Worm (Caenorhabditis elegans): ENCODE results near the gene zhp-4.
"Not testable (repeated sequence)": the region's sequence is repeated elsewhere in the genome, so short reads cannot be mapped to it uniquely, and the experiment has no call there.

The zhp-4 gene

ce11 chrV:19101589-19102201 lies at the start of gene zhp-4:
Gene zhp-4, minus strand, starts transcription at chrV:19101786.
- not testable (repeated sequence) for TF ChIP-seq dao-5, him-1, W03F9.2 (tag; optimal IDR thresholded peaks at IDR 0.05)

DNA sequence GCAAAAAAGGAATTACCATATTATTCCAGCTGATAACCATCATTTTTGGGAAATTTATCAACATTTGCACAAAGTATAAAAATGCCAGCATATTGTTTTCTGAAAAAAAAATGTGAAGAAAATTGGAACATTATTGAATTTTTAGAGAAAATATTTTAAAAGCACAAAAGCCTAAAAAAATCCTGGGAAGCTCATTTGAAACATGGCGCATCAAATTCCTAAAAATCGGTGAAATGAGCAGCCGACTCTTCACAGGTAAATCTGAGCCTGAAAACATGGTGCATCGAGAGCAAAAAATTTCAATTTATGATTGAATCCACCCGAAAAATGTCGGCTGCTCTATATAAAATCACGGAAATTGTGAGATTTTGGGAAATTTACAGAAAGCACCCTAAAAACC lies 47.5 kb upstream of the zhp-4 start, which contains the start of gene Y39B6A.7:
TSS of gene Y39B6A.7 (minus strand) at position 101 of the 400 bp plus-strand sequence.
- TF ChIP-seq W03F9.2 (tag; optimal IDR thresholded peaks at IDR 0.05) (no peak), dao-5 (tag; optimal IDR thresholded peaks at IDR 0.05) (no peak), him-1 (tag; optimal IDR thresholded peaks at IDR 0.05) (no peak)

- no peak for TF ChIP-seq dao-5 (tag; optimal IDR thresholded peaks at IDR 0.05)
- TF ChIP-seq W03F9.2 (tag; optimal IDR thresholded peaks at IDR 0.05), result no peak
- TF ChIP-seq him-1 (tag; optimal IDR thresholded peaks at IDR 0.05), result no peak
Measured at ce11 chrV:19148350-19148749, 46.8 kb upstream of the zhp-4 start.

DNA sequence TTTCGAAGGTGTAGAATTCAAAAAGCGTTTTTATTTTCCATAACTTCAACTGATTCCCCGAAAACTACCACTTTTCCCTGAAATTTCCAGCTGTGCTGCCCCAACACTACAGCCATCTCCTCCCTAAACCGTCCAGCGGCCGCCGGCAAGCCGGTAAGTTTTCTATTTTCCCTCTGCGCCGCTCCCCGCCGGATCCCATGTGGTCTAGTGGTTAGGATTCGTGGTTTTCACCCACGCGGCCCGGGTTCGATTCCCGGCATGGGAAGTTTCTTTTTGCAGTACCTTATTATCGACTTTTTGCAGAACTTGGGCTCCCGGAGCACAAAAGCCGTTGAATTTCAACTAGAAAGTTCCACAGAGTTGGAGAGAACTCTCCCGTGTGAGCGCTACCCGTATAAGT lies 41.0 kb upstream of the zhp-4 start:
- TF ChIP-seq W03F9.2 (tag; optimal IDR thresholded peaks at IDR 0.05), result no peak
- TF ChIP-seq dao-5 (tag; optimal IDR thresholded peaks at IDR 0.05), result no peak
- no peak for TF ChIP-seq him-1 (tag; optimal IDR thresholded peaks at IDR 0.05)

- TF ChIP-seq dao-5 (tag; optimal IDR thresholded peaks at IDR 0.05), result no peak
- no peak for TF ChIP-seq him-1 (tag; optimal IDR thresholded peaks at IDR 0.05)
- TF ChIP-seq W03F9.2 (tag; optimal IDR thresholded peaks at IDR 0.05), result no peak
Measured at ce11 chrV:19140495-19140894, 38.9 kb upstream of the zhp-4 start, which contains the start of gene cpg-23. Gene cpg-23, plus strand, starts transcription at chrV:19140795.

ce11 chrV:19136206-19136605 lies 34.6 kb upstream of the zhp-4 start, which contains the start of gene Y39B6A.9:
Gene Y39B6A.9, plus strand, starts transcription at chrV:19136506.
- TF ChIP-seq W03F9.2 (tag; optimal IDR thresholded peaks at IDR 0.05) (no peak), dao-5 (tag; optimal IDR thresholded peaks at IDR 0.05) (no peak), him-1 (tag; optimal IDR thresholded peaks at IDR 0.05) (no peak)

DNA sequence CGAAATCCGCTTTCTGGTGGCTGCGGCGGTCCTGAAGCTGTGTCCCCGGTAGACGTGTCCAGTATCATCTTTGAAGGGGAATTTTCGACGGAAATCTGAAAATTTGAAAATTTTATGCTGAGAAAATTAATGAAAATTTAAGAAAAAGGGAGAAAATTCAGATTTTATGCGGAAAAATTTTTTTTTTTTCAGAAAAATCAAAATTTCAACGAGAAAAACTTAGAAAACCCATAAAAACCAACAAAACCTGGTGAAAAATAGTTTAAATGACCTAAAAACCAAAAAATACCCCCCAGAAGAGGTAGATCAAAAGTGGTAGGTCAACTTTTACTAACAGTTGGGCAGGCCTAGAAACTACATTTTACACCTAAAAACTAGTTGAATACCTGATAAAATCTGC lies 31.9 kb upstream of the zhp-4 start, which contains the start of gene Y39B6A.10:
TSS of gene Y39B6A.10 (minus strand) at position 101 of the 400 bp plus-strand sequence.
- TF ChIP-seq dao-5 (tag; optimal IDR thresholded peaks at IDR 0.05), result no peak
- no peak for TF ChIP-seq him-1 (tag; optimal IDR thresholded peaks at IDR 0.05)
- TF ChIP-seq W03F9.2 (tag; optimal IDR thresholded peaks at IDR 0.05), result no peak

ce11 chrV:19131848-19132401 lies 30.3 kb upstream of the zhp-4 start:
- TF ChIP-seq him-1 (tag; optimal IDR thresholded peaks at IDR 0.05), result no peak
- TF ChIP-seq W03F9.2 (tag; optimal IDR thresholded peaks at IDR 0.05), result no peak
- TF ChIP-seq dao-5 (tag; optimal IDR thresholded peaks at IDR 0.05), result no peak

DNA sequence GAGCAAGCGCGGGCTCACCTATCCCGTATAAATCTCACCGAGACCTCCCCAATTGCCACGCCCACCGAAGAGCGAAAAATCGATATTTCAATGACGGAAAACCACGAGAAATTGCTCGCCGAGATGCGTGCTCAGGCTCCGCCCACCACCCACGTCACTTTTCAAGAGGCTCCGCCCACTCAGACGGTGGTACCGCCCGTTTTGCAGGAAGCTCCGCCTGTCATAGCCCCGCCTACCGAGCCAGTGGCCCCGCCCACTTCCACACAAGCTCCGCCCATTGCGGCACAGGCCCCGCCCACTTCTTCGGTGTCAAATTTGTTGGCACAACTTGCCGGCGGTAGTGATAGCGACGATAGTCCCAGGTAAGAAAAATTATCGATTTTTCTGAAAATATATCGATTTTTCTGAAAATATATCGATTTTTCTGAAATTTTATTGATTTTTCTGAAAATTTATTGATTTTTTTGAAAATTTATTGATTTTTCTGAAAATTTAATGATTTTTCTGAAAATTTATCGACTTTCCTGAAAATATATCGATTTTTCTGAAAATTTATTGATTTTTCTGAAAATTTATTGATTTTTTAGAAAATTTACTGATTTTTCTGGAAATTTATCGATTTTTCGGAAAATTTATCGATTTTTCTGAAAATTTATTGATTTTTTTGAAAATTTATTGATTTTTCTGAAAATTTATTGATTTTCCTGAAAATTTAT lies 28.1 kb upstream of the zhp-4 start:
- no peak for TF ChIP-seq W03F9.2 (tag; optimal IDR thresholded peaks at IDR 0.05)
- TF ChIP-seq dao-5 (tag; optimal IDR thresholded peaks at IDR 0.05), result no peak
- TF ChIP-seq him-1 (tag; optimal IDR thresholded peaks at IDR 0.05), result no peak

- TF ChIP-seq dao-5 (tag; optimal IDR thresholded peaks at IDR 0.05) (no peak), W03F9.2 (tag; optimal IDR thresholded peaks at IDR 0.05) (no peak), him-1 (tag; optimal IDR thresholded peaks at IDR 0.05) (no peak)
Measured at ce11 chrV:19127225-19127624, 25.6 kb upstream of the zhp-4 start, which contains the start of gene dyf-17. Gene dyf-17, plus strand, starts transcription at chrV:19127525.

- TF ChIP-seq dao-5 (tag; optimal IDR thresholded peaks at IDR 0.05), result peak; percentile 50
- TF ChIP-seq him-1 (tag; optimal IDR thresholded peaks at IDR 0.05), result peak; percentile 49
- no peak for TF ChIP-seq W03F9.2 (tag; optimal IDR thresholded peaks at IDR 0.05)
Measured at ce11 chrV:19125812-19126211, 24.2 kb upstream of the zhp-4 start.

ce11 chrV:19125253-19125652 lies 23.7 kb upstream of the zhp-4 start:
- TF ChIP-seq W03F9.2 (tag; optimal IDR thresholded peaks at IDR 0.05), result no peak
- TF ChIP-seq dao-5 (tag; optimal IDR thresholded peaks at IDR 0.05), result no peak
- no peak for TF ChIP-seq him-1 (tag; optimal IDR thresholded peaks at IDR 0.05)

ce11 chrV:19124586-19124985 lies 23.0 kb upstream of the zhp-4 start, which contains the start of gene bed-1:
Gene bed-1, minus strand, starts transcription at chrV:19124922.
- TF ChIP-seq dao-5 (tag; optimal IDR thresholded peaks at IDR 0.05) (no peak), W03F9.2 (tag; optimal IDR thresholded peaks at IDR 0.05) (no peak), him-1 (tag; optimal IDR thresholded peaks at IDR 0.05) (no peak)
